Fruit fly (Drosophila melanogaster): Measurements from ENCODE around the gene Rtc1.
A peak's percentile ranks its signal among the peaks of the same experiment; 100 is the strongest.

Gene Rtc1

dm6 chrX:13740062-13740461, 16.9 kb upstream of the Rtc1 start (continued):
- peak; percentile 75 for TF ChIP-seq cyc (GFP tag; optimal IDR thresholded peaks at IDR 0.05)
- peak; percentile 83 for TF ChIP-seq CG8119 (GFP tag; IDR thresholded peaks at IDR 0.05)
- peak; percentile 94 for TF ChIP-seq eg (GFP tag; IDR thresholded peaks at IDR 0.05)
- peak; percentile 80 for TF ChIP-seq CG10631 (GFP tag; optimal IDR thresholded peaks at IDR 0.05)
- peak; percentile 82 for TF ChIP-seq Eip75B (GFP tag; optimal IDR thresholded peaks at IDR 0.05)
- TF ChIP-seq CG6276 (GFP tag; optimal IDR thresholded peaks at IDR 0.05) = peak; percentile 85
- TF ChIP-seq CG6163 (GFP tag; IDR thresholded peaks at IDR 0.05) = peak; percentile 91
- TF ChIP-seq CG11902 (GFP tag; optimal IDR thresholded peaks at IDR 0.05) = peak; percentile 48
- peak; percentile 50 for TF ChIP-seq Hr38 (GFP tag; optimal IDR thresholded peaks at IDR 0.05)
- peak; percentile 85 for TF ChIP-seq OdsH (GFP tag; optimal IDR thresholded peaks at IDR 0.05)
- TF ChIP-seq dsx (GFP tag; optimal IDR thresholded peaks at IDR 0.05; ENCODE audit: poor library complexity, severe bottlenecking) = peak; percentile 77
- peak; percentile 89 for TF ChIP-seq CG7368 (GFP tag; optimal IDR thresholded peaks at IDR 0.05)
- TF ChIP-seq CG34406 (GFP tag; optimal IDR thresholded peaks at IDR 0.05) = peak; percentile 66
- TF ChIP-seq net (GFP tag; optimal IDR thresholded peaks at IDR 0.05) = peak; percentile 91
- peak; percentile 79 for TF ChIP-seq lz (GFP tag; optimal IDR thresholded peaks at IDR 0.05)
- peak; percentile 79 for TF ChIP-seq CG4318 (GFP tag; optimal IDR thresholded peaks at IDR 0.05)
- peak; percentile 59 for TF ChIP-seq topi (GFP tag; optimal IDR thresholded peaks at IDR 0.05)
- peak; percentile 75 for TF ChIP-seq achi (GFP tag; optimal IDR thresholded peaks at IDR 0.05)
- peak; percentile 71 to 81 for TF ChIP-seq salr (GFP tag; optimal IDR thresholded peaks at IDR 0.05)
- peak; percentile 78 for TF ChIP-seq Gug (GFP tag; IDR thresholded peaks at IDR 0.05)
- peak; percentile 27 for TF ChIP-seq Eip93F (GFP tag; optimal IDR thresholded peaks at IDR 0.05)
- TF ChIP-seq CG16779 (tag; optimal IDR thresholded peaks at IDR 0.05) = peak; percentile 77

- TF ChIP-seq vri (GFP tag; optimal IDR thresholded peaks at IDR 0.05) = peak; percentile 6
- no peak for TF ChIP-seq cyc (GFP tag; optimal IDR thresholded peaks at IDR 0.05)
Observed at dm6 chrX:13740992-13741391, 16.0 kb upstream of the Rtc1 start.

dm6 chrX:13744599-13745052, 12.4 kb upstream of the Rtc1 start, which contains the start of gene Grip91:
Grip91 (minus strand) TSS chrX:13744683.
- TF ChIP-seq Sox14 (GFP tag; optimal IDR thresholded peaks at IDR 0.05) = peak; percentile 35
- TF ChIP-seq svp (GFP tag) = peak; percentile 51
- peak; percentile 60 for TF ChIP-seq Eip78C (GFP tag)
- TF ChIP-seq dsx (GFP tag; optimal IDR thresholded peaks at IDR 0.05; ENCODE audit: poor library complexity, severe bottlenecking) = no peak
- peak in 1 of 2 experiments; percentile 4 for TF ChIP-seq ss (GFP tag; optimal IDR thresholded peaks at IDR 0.05)
- no peak for TF ChIP-seq cyc (GFP tag; optimal IDR thresholded peaks at IDR 0.05)
- TF ChIP-seq achi (GFP tag; optimal IDR thresholded peaks at IDR 0.05) = peak; percentile 51
- peak; percentile 6 for TF ChIP-seq topi (GFP tag; optimal IDR thresholded peaks at IDR 0.05)
- no peak for TF ChIP-seq CG6792 (GFP tag; optimal IDR thresholded peaks at IDR 0.05)
- peak; percentile 2 for TF ChIP-seq CG31627 (GFP tag; optimal IDR thresholded peaks at IDR 0.05)

dm6 chrX:13747052-13747451, 9.9 kb upstream of the Rtc1 start:
- TF ChIP-seq fkh (GFP tag; optimal IDR thresholded peaks at IDR 0.05) (no peak), CG6808 (GFP tag; optimal IDR thresholded peaks at IDR 0.05) (no peak), CG10631 (GFP tag; optimal IDR thresholded peaks at IDR 0.05) (no peak), esn (GFP tag; optimal IDR thresholded peaks at IDR 0.05) (no peak), Eip78C (GFP tag) (peak; percentile 77), CG34406 (GFP tag; optimal IDR thresholded peaks at IDR 0.05) (no peak), Sox102F (GFP tag; optimal IDR thresholded peaks at IDR 0.05) (peak; percentile 24), CG32006 (GFP tag; optimal IDR thresholded peaks at IDR 0.05) (no peak), acj6 (GFP tag; optimal IDR thresholded peaks at IDR 0.05) (no peak), Eip75B (GFP tag; optimal IDR thresholded peaks at IDR 0.05) (peak; percentile 2), CG16779 (tag; optimal IDR thresholded peaks at IDR 0.05) (no peak), CG3919 (GFP tag; optimal IDR thresholded peaks at IDR 0.05) (no peak), CG6276 (GFP tag; optimal IDR thresholded peaks at IDR 0.05) (no peak), vri (GFP tag; optimal IDR thresholded peaks at IDR 0.05) (peak; percentile 92), CG6792 (GFP tag; optimal IDR thresholded peaks at IDR 0.05) (no peak), salr (GFP tag; optimal IDR thresholded peaks at IDR 0.05) (no peak), svp (GFP tag) (peak; percentile 66), OdsH (GFP tag; optimal IDR thresholded peaks at IDR 0.05) (no peak), CG6163 (GFP tag; IDR thresholded peaks at IDR 0.05) (0 out of 3 replicates have a peak, but pooled peaks have one; percentile 6), dac (GFP tag; optimal IDR thresholded peaks at IDR 0.05) (no peak), CG8119 (GFP tag; IDR thresholded peaks at IDR 0.05) (peak; percentile 41; the same call in 1 of the 3 replicates), topi (GFP tag; optimal IDR thresholded peaks at IDR 0.05) (no peak), Smox (GFP tag; optimal IDR thresholded peaks at IDR 0.05) (no peak), Hr38 (GFP tag; optimal IDR thresholded peaks at IDR 0.05) (no peak), Lpt (GFP tag; optimal IDR thresholded peaks at IDR 0.05) (peak; percentile 54), eg (GFP tag; IDR thresholded peaks at IDR 0.05) (peak; percentile 66; the same call in 2 of the 3 replicates), spab (GFP tag; optimal IDR thresholded peaks at IDR 0.05) (no peak), Hr39 (GFP tag; optimal IDR thresholded peaks at IDR 0.05) (no peak), cyc (GFP tag; optimal IDR thresholded peaks at IDR 0.05) (no peak), fd85E (GFP tag; optimal IDR thresholded peaks at IDR 0.05) (no peak), CG3032 (tag; optimal IDR thresholded peaks at IDR 0.05) (no peak)
